Worm (Caenorhabditis elegans): ENCODE results near the gene F16B12.1.
A peak's percentile ranks its signal among the peaks of the same experiment; 100 is the strongest.

DNA sequence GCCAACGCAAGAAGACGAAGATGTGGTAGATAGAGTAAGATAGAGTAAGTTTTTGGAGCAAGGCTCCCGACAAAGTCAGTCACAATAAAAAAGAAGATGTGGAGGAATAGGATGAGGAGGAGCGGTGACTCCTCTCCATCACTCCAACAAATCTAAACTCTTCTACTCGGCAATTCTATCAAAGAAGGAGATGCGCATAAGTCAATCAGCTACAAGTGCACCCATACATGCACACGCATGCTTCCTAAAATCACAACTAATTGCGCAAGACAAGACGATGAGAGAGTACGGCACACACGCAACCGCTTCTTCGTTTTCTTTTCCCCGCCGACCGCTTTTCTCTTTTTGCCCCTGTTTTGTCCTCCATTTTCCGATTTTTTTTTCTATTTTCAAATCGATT lies 37.7 kb upstream of the F16B12.1 start:
- TF ChIP-seq lin-32 (GFP tag; optimal IDR thresholded peaks at IDR 0.05) (no peak), mep-1 (tag; optimal IDR thresholded peaks at IDR 0.05) (no peak), elt-1 (tag; optimal IDR thresholded peaks at IDR 0.05; ENCODE audit: borderline replicate concordance, insufficient read depth) (no peak), ces-1 (GFP tag; optimal IDR thresholded peaks at IDR 0.05) (peak; percentile 96), lin-13 (tag; optimal IDR thresholded peaks at IDR 0.05) (no peak), mls-2 (tag; optimal IDR thresholded peaks at IDR 0.05) (no peak), ztf-11 (tag; optimal IDR thresholded peaks at IDR 0.05) (no peak), nhr-28 (tag; optimal IDR thresholded peaks at IDR 0.05) (no peak), nhr-12 (tag; optimal IDR thresholded peaks at IDR 0.05) (no peak), unc-39 (tag; optimal IDR thresholded peaks at IDR 0.05) (no peak), nhr-76 (tag; optimal IDR thresholded peaks at IDR 0.05) (no peak)
